Fruit fly (Drosophila melanogaster) whole organism, embryonic: ENCODE data around the gene CG4982.

ENCODE experiments used
- B-H1 ChIP-seq: fragments of 200-800 bp; sonication (Bioruptor generic); IDR thresholded peaks from 3 replicates; pipeline ENCODE4 v1.3.6; 2022; ENCODE audit warnings: missing biosample characterization, missing genetic modification characterization
- Bteb2 ChIP-seq: fragments of 200-800 bp; sonication (Bioruptor generic); optimal IDR thresholded peaks from 2 replicates; lab custom pipeline; 2016; ENCODE audit warnings: missing biosample characterization, missing genetic modification characterization
- CG11398 ChIP-seq: fragments of 200-800 bp; sonication (Bioruptor generic); optimal IDR thresholded peaks from 2 replicates; lab custom pipeline; 2016; ENCODE audit warnings: missing biosample characterization, missing genetic modification characterization
- CG32532 ChIP-seq: fragments of 200-800 bp; sonication (Bioruptor generic); IDR thresholded peaks from 2 replicates; pipeline ENCODE4 v1.3.6; 2022; ENCODE audit warnings: missing biosample characterization, missing genetic modification characterization
- ERR ChIP-seq: fragments of 200-800 bp; sonication (Bioruptor generic); optimal IDR thresholded peaks from 2 replicates; lab custom pipeline; 2016; ENCODE audit warnings: missing biosample characterization, missing genetic modification characterization
- Myb ChIP-seq: fragments of 200-800 bp; sonication (Bioruptor generic); optimal IDR thresholded peaks from 2 replicates; lab custom pipeline; 2016; ENCODE audit warnings: missing biosample characterization, missing genetic modification characterization
- Oli ChIP-seq: fragments of 200-800 bp; sonication (Bioruptor generic); optimal IDR thresholded peaks from 2 replicates; lab custom pipeline; 2018; ENCODE audit warnings: missing biosample characterization, mild to moderate bottlenecking, missing genetic modification characterization, moderate library complexity
- btn ChIP-seq: fragments of 200-800 bp; sonication (Bioruptor generic); optimal IDR thresholded peaks from 2 replicates; lab custom pipeline; 2016; ENCODE audit warnings: missing biosample characterization, missing genetic modification characterization

- no peak for TF ChIP-seq ERR (GFP tag; lab: Kevin White, UChicago)
- no peak for TF ChIP-seq CG11398 (GFP tag; lab: Kevin White, UChicago)
- TF ChIP-seq CG32532 (GFP tag; lab: Robert Waterston, UW) = no peak
- TF ChIP-seq btn (GFP tag; lab: Kevin White, UChicago) = no peak
- no peak for TF ChIP-seq Bteb2 (GFP tag; lab: Kevin White, UChicago)
- TF ChIP-seq B-H1 (GFP tag; lab: Robert Waterston, UW) = no peak
- no peak for TF ChIP-seq Myb (GFP tag; lab: Kevin White, UChicago)
- no peak for TF ChIP-seq Oli
Measured at dm6 chr3L:16268106-16268733, 33.0 kb upstream of the CG4982 start, which contains the start of gene CG4950.
